Worm (Caenorhabditis elegans) whole organism, L1 larva: ENCODE measurements around the gene C13F10.8.

Experiments
- C16A3.4 ChIP-seq: fragments of 150-350 bp; optimal IDR thresholded peaks from 2 replicates; lab custom pipeline; 2014; ENCODE audit warnings: missing biosample characterization, missing genetic modification characterization
- C34B4.2 ChIP-seq: sonication (generic microtip); optimal IDR thresholded peaks from 2 replicates; lab custom pipeline; 2017; ENCODE audit warnings: mild to moderate bottlenecking, missing genetic modification characterization, missing compliant biosample characterization
- F16B12.6 ChIP-seq: fragments of 150-350 bp; optimal IDR thresholded peaks from 2 replicates; lab custom pipeline; 2014; ENCODE audit warnings: missing biosample characterization, missing genetic modification characterization
- alr-1 ChIP-seq: fragments of 200-800 bp; sonication (Bioruptor generic); optimal IDR thresholded peaks from 2 replicates; lab custom pipeline; 2018; ENCODE audit warnings: borderline replicate concordance, mild to moderate bottlenecking, missing genetic modification characterization, missing compliant biosample characterization
- ceh-63 ChIP-seq: fragments of 200-800 bp; sonication (Bioruptor generic); optimal IDR thresholded peaks from 2 replicates; lab custom pipeline; 2018; ENCODE audit warnings: mild to moderate bottlenecking, missing genetic modification characterization, missing compliant biosample characterization
- ceh-8 ChIP-seq: fragments of 200-800 bp; sonication (Bioruptor generic); optimal IDR thresholded peaks from 2 replicates; lab custom pipeline; 2018; ENCODE audit warnings: mild to moderate bottlenecking, missing genetic modification characterization, moderate library complexity, missing compliant biosample characterization
- ceh-82 ChIP-seq, 3 experiments: fragments of 150-350 bp in 1 of 3; sonication (generic microtip) in 2 of 3; optimal IDR thresholded peaks; 2 replicates each; lab custom pipeline; 2014 to 2017; ENCODE audit warnings: missing biosample characterization in 3 of 3, missing genetic modification characterization in 3 of 3
- ceh-88 ChIP-seq: fragments of 200-800 bp; sonication (Bioruptor generic); IDR thresholded peaks from 2 replicates; pipeline ENCODE4 v1.3.6; 2022; ENCODE audit warnings: missing genetic modification characterization, missing compliant biosample characterization
- ceh-90 ChIP-seq: sonication (generic microtip); optimal IDR thresholded peaks from 2 replicates; lab custom pipeline; 2016; ENCODE audit warnings: missing genetic modification characterization, missing compliant biosample characterization
- ces-1 ChIP-seq: fragments of 150-350 bp; optimal IDR thresholded peaks from 2 replicates; lab custom pipeline; 2014; ENCODE audit warnings: missing biosample characterization, missing genetic modification reagents, missing genetic modification characterization
- dpl-1 ChIP-seq, 3 experiments: fragments of 150-350 bp in 2 of 3; sonication (generic microtip) in 1 of 3; optimal IDR thresholded peaks; 2 replicates each; lab custom pipeline; 2014 to 2017; ENCODE audit warnings: missing biosample characterization in 3 of 3, missing genetic modification characterization in 3 of 3, missing genetic modification reagents in 3 of 3
- efl-1 ChIP-seq, 4 experiments: fragments of 150-350 bp; optimal IDR thresholded peaks in 3 of 4; peaks in 1 of 4; 1 replicate in 1 of 4; 2 replicates in 3 of 4; lab custom pipeline; 2014; ENCODE audit warnings: missing biosample characterization in 2 of 4, missing genetic modification characterization in 2 of 4, missing genetic modification reagents in 2 of 4
- efl-3 ChIP-seq: fragments of 200-800 bp; sonication (Bioruptor generic); optimal IDR thresholded peaks from 2 replicates; lab custom pipeline; 2018; ENCODE audit warnings: mild to moderate bottlenecking, missing genetic modification characterization, missing compliant biosample characterization
- elt-2 ChIP-seq: sonication (generic microtip); optimal IDR thresholded peaks from 2 replicates; lab custom pipeline; 2016; ENCODE audit warnings: missing genetic modification characterization, mild to moderate bottlenecking, inconsistent platforms, missing compliant biosample characterization, missing genetic modification reagents
- fkh-10 ChIP-seq: sonication (generic microtip); optimal IDR thresholded peaks from 2 replicates; lab custom pipeline; 2017; ENCODE audit warnings: missing biosample characterization, missing genetic modification reagents, missing genetic modification characterization
- fos-1 ChIP-seq: fragments of 150-350 bp; optimal IDR thresholded peaks from 2 replicates; lab custom pipeline; 2014; ENCODE audit warnings: missing biosample characterization, missing genetic modification characterization
- irx-1 ChIP-seq: sonication (generic microtip); optimal IDR thresholded peaks from 2 replicates; lab custom pipeline; 2016; ENCODE audit warnings: missing genetic modification characterization, missing compliant biosample characterization
- isw-1 ChIP-seq: fragments of 200-800 bp; sonication (Bioruptor generic); IDR thresholded peaks from 2 replicates; pipeline ENCODE4 v1.3.6; 2022; ENCODE audit warnings: missing genetic modification characterization, missing compliant biosample characterization
- jun-1 ChIP-seq: fragments of 150-350 bp; optimal IDR thresholded peaks from 2 replicates; lab custom pipeline; 2014; ENCODE audit warnings: missing biosample characterization, missing genetic modification reagents, missing genetic modification characterization
- lin-14 ChIP-seq: fragments of 200-800 bp; sonication (Bioruptor generic); optimal IDR thresholded peaks from 2 replicates; lab custom pipeline; 2018; ENCODE audit warnings: mild to moderate bottlenecking, missing genetic modification characterization, moderate library complexity, missing compliant biosample characterization
- lin-15B ChIP-seq: fragments of 150-350 bp; sonication (generic microtip); optimal IDR thresholded peaks from 3 replicates; lab custom pipeline; 2014; ENCODE audit warnings: missing biosample characterization, missing genetic modification characterization
- lin-35 ChIP-seq, 2 experiments: fragments of 150-350 bp; optimal IDR thresholded peaks; 2 replicates each; lab custom pipeline; 2014; ENCODE audit warnings: missing biosample characterization in 2 of 2, missing genetic modification characterization in 2 of 2, missing genetic modification reagents in 2 of 2
- lir-3 ChIP-seq: sonication (generic microtip); optimal IDR thresholded peaks from 2 replicates; lab custom pipeline; 2016; ENCODE audit warnings: mild to moderate bottlenecking, missing genetic modification characterization, moderate library complexity, missing compliant biosample characterization; ENCODE audit not compliant: poor library complexity
- lsy-2 ChIP-seq, 2 experiments: fragments of 150-350 bp; optimal IDR thresholded peaks; 2 replicates each; lab custom pipeline; 2014; ENCODE audit warnings: missing biosample characterization in 2 of 2, missing genetic modification characterization in 2 of 2
- mab-9 ChIP-seq: fragments of 200-800 bp; sonication (Bioruptor generic); IDR thresholded peaks from 2 replicates; pipeline ENCODE4 v1.3.6; 2022; ENCODE audit warnings: missing genetic modification reagents, missing genetic modification characterization, missing compliant biosample characterization
- mdl-1 ChIP-seq, 2 experiments: fragments of 150-350 bp; optimal IDR thresholded peaks; 2 replicates each; lab custom pipeline; 2014 to 2017; ENCODE audit warnings: missing biosample characterization in 2 of 2, missing genetic modification characterization in 2 of 2, inconsistent platforms in 1 of 2
- nhr-237 ChIP-seq: fragments of 150-350 bp; optimal IDR thresholded peaks from 2 replicates; lab custom pipeline; 2014; ENCODE audit warnings: missing biosample characterization, missing genetic modification characterization
- nhr-71 ChIP-seq: sonication (generic microtip); optimal IDR thresholded peaks from 2 replicates; lab custom pipeline; 2016; ENCODE audit warnings: mild to moderate bottlenecking, missing genetic modification characterization, moderate library complexity, missing compliant biosample characterization
- nhr-84 ChIP-seq: sonication (generic microtip); optimal IDR thresholded peaks from 2 replicates; lab custom pipeline; 2017; ENCODE audit warnings: missing biosample characterization, missing genetic modification characterization
- nhr-85 ChIP-seq: sonication (generic microtip); peaks from one replicate; lab custom pipeline; 2016; ENCODE audit warnings: missing genetic modification characterization, inconsistent platforms, missing compliant biosample characterization
- rnt-1 ChIP-seq: sonication (generic microtip); optimal IDR thresholded peaks from 2 replicates; lab custom pipeline; 2016; ENCODE audit warnings: mild to moderate bottlenecking, missing genetic modification characterization, moderate library complexity, missing compliant biosample characterization
- sox-4 ChIP-seq: sonication (generic microtip); optimal IDR thresholded peaks from 2 replicates; lab custom pipeline; 2016; ENCODE audit warnings: missing genetic modification characterization, missing compliant biosample characterization
- sptf-1 ChIP-seq: fragments of 150-350 bp; optimal IDR thresholded peaks from 2 replicates; lab custom pipeline; 2014; ENCODE audit warnings: missing biosample characterization, missing genetic modification characterization
- sup-37 ChIP-seq: fragments of 200-800 bp; sonication (Bioruptor generic); optimal IDR thresholded peaks from 2 replicates; lab custom pipeline; 2018; ENCODE audit warnings: mild to moderate bottlenecking, missing genetic modification characterization, missing compliant biosample characterization
- swsn-7 ChIP-seq: sonication (generic microtip); optimal IDR thresholded peaks from 2 replicates; lab custom pipeline; 2016; ENCODE audit warnings: missing genetic modification characterization, missing compliant biosample characterization
- tlp-1 ChIP-seq: fragments of 150-350 bp; optimal IDR thresholded peaks from 2 replicates; lab custom pipeline; 2014; ENCODE audit warnings: missing biosample characterization, missing genetic modification characterization
- unc-86 ChIP-seq: sonication (generic microtip); optimal IDR thresholded peaks from 2 replicates; lab custom pipeline; 2016; ENCODE audit warnings: missing genetic modification characterization, missing compliant biosample characterization
- unc-98 ChIP-seq: fragments of 200-800 bp; sonication (Bioruptor generic); IDR thresholded peaks from 2 replicates; pipeline ENCODE4 v1.3.6; 2022; ENCODE audit warnings: missing genetic modification characterization, missing compliant biosample characterization
- vab-15 ChIP-seq: sonication (generic microtip); optimal IDR thresholded peaks from 2 replicates; lab custom pipeline; 2017; ENCODE audit warnings: missing genotype, mild to moderate bottlenecking, missing genetic modification characterization, missing compliant biosample characterization

Gene C13F10.8

ce11 chrV:7223152-7223551 is 2.3 kb upstream of the C13F10.8 start, which contains the start of gene C13F10.7:
C13F10.7 (minus strand) TSS chrV:7223252.
- TF ChIP-seq ceh-88 (GFP tag; lab: Robert Waterston, UW) (no peak), mdl-1 (tag; optimal IDR thresholded peaks at IDR 0.05; lab: Kevin White, UChicago) (no peak), alr-1 (no peak), efl-3 (GFP tag; lab: Kevin White, UChicago) (no peak), ceh-90 (tag; lab: Kevin White, UChicago) (no peak), swsn-7 (tag; lab: Kevin White, UChicago) (no peak), ces-1 (GFP tag; lab: Kevin White, UChicago) (no peak), C34B4.2 (tag; lab: Kevin White, UChicago) (no peak), nhr-84 (tag; lab: Kevin White, UChicago) (no peak)

DNA sequence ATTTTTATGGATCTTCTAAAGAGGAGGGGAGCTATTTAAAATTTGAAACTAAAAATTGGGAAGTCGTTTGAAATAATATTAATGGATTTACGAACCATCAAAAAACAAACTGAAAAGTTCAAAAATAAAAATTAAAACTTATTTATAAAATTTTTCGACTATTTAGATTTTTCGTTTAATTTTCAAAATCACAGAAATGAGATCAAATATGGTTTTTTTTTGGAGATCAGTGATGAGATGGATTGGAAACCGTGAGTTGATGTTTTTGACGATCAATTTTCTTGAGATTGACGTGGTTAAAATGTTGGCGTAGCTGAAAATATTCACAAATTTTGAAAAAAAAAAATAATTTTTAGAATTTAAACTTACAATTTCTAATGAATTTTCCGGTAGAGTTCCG is 1.8 kb downstream of the C13F10.8 start, which contains the start of gene C13F10.5:
Gene C13F10.5, minus strand, starts transcription at position 101 of the 400 bp plus-strand sequence.
- no peak for TF ChIP-seq C16A3.4
- TF ChIP-seq lir-3 (tag; lab: Kevin White, UChicago), result no peak
- no peak for TF ChIP-seq sptf-1
- no peak for TF ChIP-seq unc-98
- no peak for TF ChIP-seq ceh-63
- no peak for TF ChIP-seq irx-1 (tag; lab: Kevin White, UChicago)
- no peak for TF ChIP-seq nhr-85 (tag; lab: Kevin White, UChicago)
- TF ChIP-seq efl-1 (optimal IDR thresholded peaks at IDR 0.05; lab: Kevin White, UChicago), result no peak
- TF ChIP-seq efl-1 (GFP tag; optimal IDR thresholded peaks at IDR 0.05 in 1 of 2; lab: Kevin White, UChicago), result no peak
- TF ChIP-seq vab-15, result no peak
- no peak for TF ChIP-seq mab-9 (GFP tag; lab: Robert Waterston, UW)
- no peak for TF ChIP-seq F16B12.6 (tag; lab: Kevin White, UChicago)
- TF ChIP-seq nhr-237 (tag; lab: Kevin White, UChicago), result no peak
- TF ChIP-seq ceh-8 (GFP tag; lab: Kevin White, UChicago), result no peak
- TF ChIP-seq, all 84 proteins: peak for 0

DNA sequence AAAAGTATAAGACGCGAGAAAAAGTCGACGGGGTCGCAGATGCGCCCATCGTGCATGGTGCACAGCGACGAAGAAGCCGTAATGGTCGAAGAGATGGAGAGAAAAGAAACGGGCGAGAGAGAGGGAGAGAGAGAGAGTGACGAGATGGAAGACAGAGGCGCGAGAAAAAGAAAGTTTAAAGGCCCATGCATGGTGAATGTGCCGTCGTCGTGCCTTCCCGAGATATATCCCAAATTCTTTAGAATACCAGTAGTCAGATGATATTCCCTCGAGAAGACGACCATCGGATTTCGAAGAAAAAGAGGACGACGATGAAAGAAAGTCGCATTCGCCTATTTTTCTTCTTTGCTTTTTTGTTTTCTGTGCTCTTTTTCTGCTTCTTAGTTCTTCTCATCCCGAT is 4.8 kb downstream of the C13F10.8 start:
- TF ChIP-seq efl-1 (optimal IDR thresholded peaks at IDR 0.05; lab: Kevin White, UChicago), result peak; percentile 4 to 11
- TF ChIP-seq efl-1 (GFP tag; optimal IDR thresholded peaks at IDR 0.05 in 1 of 2; lab: Kevin White, UChicago), result no peak
- TF ChIP-seq isw-1 (GFP tag; lab: Robert Waterston, UW), result peak; percentile 20
- TF ChIP-seq lsy-2 (tag; optimal IDR thresholded peaks at IDR 0.05; lab: Kevin White, UChicago), result peak in 1 of 2 experiments; percentile 22
- TF ChIP-seq lin-35 (GFP tag; optimal IDR thresholded peaks at IDR 0.05; lab: Kevin White, UChicago), result no peak
- TF ChIP-seq sup-37, result no peak
- no peak for TF ChIP-seq C16A3.4
- TF ChIP-seq unc-86 (tag; lab: Kevin White, UChicago), result peak; percentile 1
- TF ChIP-seq ceh-82 (tag; optimal IDR thresholded peaks at IDR 0.05; lab: Kevin White, UChicago), result peak in 1 of 3 experiments; percentile 19
- no peak for TF ChIP-seq vab-15
- TF ChIP-seq unc-98, result no peak
- TF ChIP-seq jun-1 (tag; lab: Kevin White, UChicago), result no peak
- TF ChIP-seq alr-1, result no peak
- TF ChIP-seq dpl-1 (GFP tag; optimal IDR thresholded peaks at IDR 0.05; lab: Kevin White, UChicago), result peak in 1 of 3 experiments; percentile 0
- TF ChIP-seq lin-14 (GFP tag; lab: Kevin White, UChicago), result peak; percentile 54
- no peak for TF ChIP-seq rnt-1 (tag; lab: Kevin White, UChicago)
- TF ChIP-seq, all 84 proteins: peak for 7

DNA sequence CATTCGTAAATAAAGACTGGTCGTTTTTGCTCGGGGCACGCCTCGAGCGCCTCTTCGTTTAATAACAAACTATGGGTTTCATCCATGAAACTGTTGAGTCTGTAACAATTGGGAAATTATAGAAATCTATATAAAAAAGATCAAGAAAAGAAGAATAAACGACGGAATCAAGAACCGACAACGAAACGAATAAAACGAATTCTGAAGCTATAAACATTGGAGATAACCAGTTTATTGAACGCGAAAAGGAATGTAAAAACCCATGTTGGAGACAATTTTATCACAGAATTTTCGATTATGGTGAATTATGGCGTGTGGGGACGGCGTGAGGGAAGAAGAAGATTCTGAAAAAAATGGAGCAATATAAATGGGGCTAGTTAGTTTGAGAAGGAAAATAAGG is 6.0 kb downstream of the C13F10.8 start, which contains the start of gene soap-1:
Gene soap-1, minus strand, starts transcription at position 101 of the 400 bp plus-strand sequence.
- TF ChIP-seq mab-9 (GFP tag; lab: Robert Waterston, UW) (no peak), sox-4 (tag; lab: Kevin White, UChicago) (no peak), fkh-10 (GFP tag; lab: Kevin White, UChicago) (no peak), ceh-8 (GFP tag; lab: Kevin White, UChicago) (no peak), jun-1 (tag; lab: Kevin White, UChicago) (no peak), fos-1 (tag; lab: Kevin White, UChicago) (no peak), rnt-1 (tag; lab: Kevin White, UChicago) (no peak), nhr-85 (tag; lab: Kevin White, UChicago) (no peak), sptf-1 (no peak), elt-2 (no peak), dpl-1 (GFP tag; optimal IDR thresholded peaks at IDR 0.05; lab: Kevin White, UChicago) (no peak), lir-3 (tag; lab: Kevin White, UChicago) (no peak), lin-15B (tag; lab: Kevin White, UChicago) (no peak), tlp-1 (no peak), F16B12.6 (tag; lab: Kevin White, UChicago) (no peak), nhr-71 (tag; lab: Kevin White, UChicago) (no peak), ceh-63 (no peak)
